Fruit fly (Drosophila melanogaster) whole organism, embryonic: Measurements from ENCODE around the gene lmd.

Experiments used
- Aef1 ChIP-seq: fragments of 200-800 bp; sonication (Bioruptor generic); IDR thresholded peaks from 3 replicates; pipeline ENCODE4 v1.3.6; 2022; ENCODE audit warnings: missing biosample characterization, missing genetic modification characterization
- Blimp-1 ChIP-seq: fragments of 200-800 bp; sonication (Bioruptor generic); optimal IDR thresholded peaks from 3 replicates; lab custom pipeline; 2018; ENCODE audit warnings: missing biosample characterization, missing genetic modification characterization, mild to moderate bottlenecking, moderate library complexity, missing genetic modification reagents
- CG11456 ChIP-seq: fragments of 200-800 bp; sonication (Bioruptor generic); IDR thresholded peaks from 3 replicates; pipeline ENCODE4 v1.3.6; 2022; ENCODE audit warnings: missing biosample characterization, missing genetic modification characterization
- CG11504 ChIP-seq: fragments of 200-800 bp; sonication (Bioruptor generic); optimal IDR thresholded peaks from 3 replicates; lab custom pipeline; 2019; ENCODE audit warnings: missing biosample characterization, mild to moderate bottlenecking, missing genetic modification characterization, moderate library complexity
- CG12219 ChIP-seq: fragments of 200-800 bp; sonication (Bioruptor generic); optimal IDR thresholded peaks from 3 replicates; lab custom pipeline; 2018; ENCODE audit warnings: missing biosample characterization, mild to moderate bottlenecking, missing genetic modification characterization
- CG15073 ChIP-seq: fragments of 200-800 bp; sonication (Bioruptor generic); optimal IDR thresholded peaks from 2 replicates; lab custom pipeline; 2016; ENCODE audit warnings: missing biosample characterization, missing genetic modification characterization
- CG15601 ChIP-seq: fragments of 200-800 bp; sonication (Bioruptor generic); optimal IDR thresholded peaks from 3 replicates; lab custom pipeline; 2019; ENCODE audit warnings: missing biosample characterization, mild to moderate bottlenecking, missing genetic modification characterization, moderate library complexity
- CG17359 ChIP-seq: fragments of 200-800 bp; sonication (Bioruptor generic); optimal IDR thresholded peaks from 3 replicates; lab custom pipeline; 2018; ENCODE audit warnings: missing biosample characterization, mild to moderate bottlenecking, missing genetic modification characterization, moderate library complexity
- CG18011 ChIP-seq: fragments of 200-800 bp; sonication (Bioruptor generic); optimal IDR thresholded peaks from 2 replicates; lab custom pipeline; 2017; ENCODE audit warnings: missing biosample characterization, missing genetic modification characterization, mild to moderate bottlenecking, moderate library complexity, missing genotype
- CG2202 ChIP-seq: fragments of 200-800 bp; sonication (Bioruptor generic); optimal IDR thresholded peaks from 2 replicates; lab custom pipeline; 2018; ENCODE audit warnings: missing biosample characterization, mild to moderate bottlenecking, missing genetic modification characterization
- CG31388 ChIP-seq: fragments of 200-800 bp; sonication (Bioruptor generic); optimal IDR thresholded peaks from 2 replicates; lab custom pipeline; 2016; ENCODE audit warnings: missing biosample characterization, missing genetic modification characterization
- CG3163 ChIP-seq: fragments of 200-800 bp; sonication (Bioruptor generic); optimal IDR thresholded peaks from 3 replicates; lab custom pipeline; 2016; ENCODE audit warnings: missing biosample characterization, missing genetic modification characterization
- CG32772 ChIP-seq: fragments of 200-800 bp; sonication (Bioruptor generic); IDR thresholded peaks from 2 replicates; pipeline ENCODE4 v1.3.6; 2022; ENCODE audit warnings: missing biosample characterization, missing genetic modification characterization
- CG3407 ChIP-seq: fragments of 200-800 bp; sonication (Bioruptor generic); optimal IDR thresholded peaks from 2 replicates; lab custom pipeline; 2018; ENCODE audit warnings: missing biosample characterization, mild to moderate bottlenecking, missing genetic modification characterization
- CG34376 ChIP-seq: fragments of 200-800 bp; sonication (Bioruptor generic); optimal IDR thresholded peaks from 2 replicates; lab custom pipeline; 2018; ENCODE audit warnings: missing biosample characterization, mild to moderate bottlenecking, missing genetic modification characterization
- CG34422 ChIP-seq: fragments of 200-800 bp; sonication (Bioruptor generic); IDR thresholded peaks from 3 replicates; pipeline ENCODE4 v1.3.6; 2022; ENCODE audit warnings: missing biosample characterization, missing genetic modification characterization
- CG7271 ChIP-seq: fragments of 200-800 bp; sonication (Bioruptor generic); optimal IDR thresholded peaks from 2 replicates; lab custom pipeline; 2018; ENCODE audit warnings: missing biosample characterization, mild to moderate bottlenecking, missing genetic modification characterization, moderate library complexity
- CG8478 ChIP-seq: fragments of >200 bp; optimal IDR thresholded peaks from 2 replicates; lab custom pipeline; 2018
- D ChIP-seq, 2 experiments: fragments of 200-800 bp in 1 of 2; fragments of >200 bp in 1 of 2; sonication (Bioruptor generic) in 1 of 2; optimal IDR thresholded peaks; 2 replicates in 1 of 2; 3 replicates in 1 of 2; lab custom pipeline; 2017; ENCODE audit warnings: mild to moderate bottlenecking in 1 of 2, missing biosample characterization in 1 of 2, missing genetic modification characterization in 1 of 2, missing genetic modification reagents in 1 of 2
- D19A ChIP-seq: fragments of 200-800 bp; optimal IDR thresholded peaks from 3 replicates; lab custom pipeline; 2019; ENCODE audit warnings: missing biosample characterization, mild to moderate bottlenecking, missing genetic modification characterization, moderate library complexity
- Dip2 ChIP-seq: fragments of 200-800 bp; sonication (Bioruptor generic); IDR thresholded peaks from 2 replicates; pipeline ENCODE4 v1.3.6; 2022; ENCODE audit warnings: missing biosample characterization, missing genetic modification characterization
- Dip3 ChIP-seq: fragments of 200-800 bp; sonication (Bioruptor generic); optimal IDR thresholded peaks from 3 replicates; lab custom pipeline; 2016; ENCODE audit warnings: missing biosample characterization, missing genetic modification characterization
- Ets97D ChIP-seq: fragments of 200-800 bp; sonication (Bioruptor generic); optimal IDR thresholded peaks from 3 replicates; lab custom pipeline; 2016; ENCODE audit warnings: missing biosample characterization, missing genetic modification characterization
- H2.0 ChIP-seq: fragments of 200-800 bp; sonication (Bioruptor generic); IDR thresholded peaks from 2 replicates; pipeline ENCODE4 v1.3.6; 2022; ENCODE audit warnings: missing biosample characterization, missing genetic modification characterization
- HLHmδ ChIP-seq: fragments of 200-800 bp; sonication (Bioruptor generic); optimal IDR thresholded peaks from 2 replicates; lab custom pipeline; 2018; ENCODE audit warnings: missing biosample characterization, mild to moderate bottlenecking, missing genetic modification characterization, moderate library complexity
- Lpt ChIP-seq: fragments of >200 bp; optimal IDR thresholded peaks from 2 replicates; lab custom pipeline; 2018; ENCODE audit warnings: missing biosample characterization, missing genetic modification characterization
- Rx ChIP-seq: fragments of 200-800 bp; sonication (Bioruptor generic); IDR thresholded peaks from 2 replicates; pipeline ENCODE4 v1.3.6; 2022; ENCODE audit warnings: missing biosample characterization, missing genetic modification characterization
- amos ChIP-seq: fragments of 200-800 bp; sonication (Bioruptor generic); IDR thresholded peaks from 2 replicates; pipeline ENCODE4 v1.3.6; 2022; ENCODE audit warnings: missing biosample characterization, missing genetic modification characterization; ENCODE audit not compliant: partially characterized antibody
- bigmax ChIP-seq: fragments of 200-800 bp; sonication (Bioruptor generic); optimal IDR thresholded peaks from 2 replicates; lab custom pipeline; 2018; ENCODE audit warnings: missing biosample characterization, mild to moderate bottlenecking, missing genetic modification characterization
- bowl ChIP-seq: fragments of 200-800 bp; sonication (Bioruptor generic); IDR thresholded peaks from 2 replicates; pipeline ENCODE4 v1.3.6; 2022; ENCODE audit warnings: missing biosample characterization, missing genetic modification characterization
- bsh ChIP-seq, 2 experiments: fragments of 200-800 bp; sonication (Bioruptor generic); optimal IDR thresholded peaks; 2 replicates each; lab custom pipeline; 2017 to 2018; ENCODE audit warnings: mild to moderate bottlenecking in 2 of 2, missing biosample characterization in 2 of 2, missing genetic modification characterization in 2 of 2, moderate library complexity in 1 of 2
- cas ChIP-seq: fragments of 200-800 bp; sonication (Bioruptor generic); IDR thresholded peaks from 2 replicates; pipeline ENCODE4 v1.3.6; 2022; ENCODE audit warnings: missing biosample characterization, missing genetic modification characterization
- caup ChIP-seq: fragments of 200-800 bp; sonication (Bioruptor generic); optimal IDR thresholded peaks from 3 replicates; lab custom pipeline; 2017; ENCODE audit warnings: missing biosample characterization, mild to moderate bottlenecking, missing genetic modification characterization, moderate library complexity; ENCODE audit not compliant: severe bottlenecking
- chn ChIP-seq: fragments of 200-800 bp; sonication (Bioruptor generic); optimal IDR thresholded peaks from 2 replicates; lab custom pipeline; 2016; ENCODE audit warnings: missing biosample characterization, missing genetic modification characterization
- cwo ChIP-seq: fragments of 200-800 bp; sonication (Bioruptor generic); optimal IDR thresholded peaks from 3 replicates; lab custom pipeline; 2017; ENCODE audit warnings: missing biosample characterization, missing genetic modification characterization, mild to moderate bottlenecking, moderate library complexity, missing genetic modification reagents
- dan ChIP-seq: fragments of 200-800 bp; sonication (Bioruptor generic); IDR thresholded peaks from 2 replicates; pipeline ENCODE4 v1.3.6; 2022; ENCODE audit warnings: missing biosample characterization, missing genetic modification characterization
- eve ChIP-seq, 2 experiments: fragments of >200 bp; optimal IDR thresholded peaks; 2 replicates each; lab custom pipeline; 2017; ENCODE audit warnings: missing biosample characterization in 2 of 2, missing genetic modification characterization in 2 of 2
- gem ChIP-seq: fragments of 200-800 bp; sonication (Bioruptor generic); optimal IDR thresholded peaks from 2 replicates; lab custom pipeline; 2019; ENCODE audit warnings: missing biosample characterization, mild to moderate bottlenecking, missing genetic modification characterization, moderate library complexity
- gsb-n ChIP-seq: fragments of 200-800 bp; sonication (Bioruptor generic); optimal IDR thresholded peaks from 3 replicates; lab custom pipeline; 2018; ENCODE audit warnings: missing biosample characterization, mild to moderate bottlenecking, missing genetic modification characterization
- insv ChIP-seq, 2 experiments: fragments of 200-800 bp; sonication (Bioruptor generic); optimal IDR thresholded peaks; 3 replicates each; lab custom pipeline; 2016 to 2018; ENCODE audit warnings: missing biosample characterization in 2 of 2, missing genetic modification characterization in 2 of 2
- kni ChIP-seq: fragments of 200-800 bp; sonication (Bioruptor generic); optimal IDR thresholded peaks from 3 replicates; lab custom pipeline; 2017; ENCODE audit warnings: mild to moderate bottlenecking, missing biosample characterization, missing genetic modification reagents, missing genetic modification characterization
- org-1 ChIP-seq: fragments of 200-800 bp; sonication (Bioruptor generic); optimal IDR thresholded peaks from 2 replicates; lab custom pipeline; 2017; ENCODE audit warnings: missing biosample characterization, missing genetic modification characterization
- row ChIP-seq: fragments of 200-800 bp; sonication (Bioruptor generic); IDR thresholded peaks from 3 replicates; pipeline ENCODE4 v1.3.6; 2022; ENCODE audit warnings: missing biosample characterization, missing genetic modification characterization
- salm ChIP-seq: fragments of 200-800 bp; sonication (Bioruptor generic); optimal IDR thresholded peaks from 2 replicates; lab custom pipeline; 2018; ENCODE audit warnings: missing biosample characterization, mild to moderate bottlenecking, missing genetic modification characterization
- sens ChIP-seq: fragments of 200-800 bp; sonication (Bioruptor generic); peaks from one replicate; lab custom pipeline; 2016; ENCODE audit warnings: missing biosample characterization, missing genetic modification characterization
- sima ChIP-seq: fragments of 200-800 bp; sonication (Bioruptor generic); optimal IDR thresholded peaks from 2 replicates; lab custom pipeline; 2016; ENCODE audit warnings: missing biosample characterization, missing genetic modification characterization
- stwl ChIP-seq: fragments of 200-800 bp; sonication (Bioruptor generic); optimal IDR thresholded peaks from 3 replicates; lab custom pipeline; 2018; ENCODE audit warnings: missing biosample characterization, mild to moderate bottlenecking, missing genetic modification characterization, moderate library complexity
- tx ChIP-seq: fragments of 200-800 bp; sonication (Bioruptor generic); optimal IDR thresholded peaks from 2 replicates; lab custom pipeline; 2016; ENCODE audit warnings: missing biosample characterization, missing genetic modification characterization
- vfl ChIP-seq: fragments of 200-800 bp; sonication (Bioruptor generic); optimal IDR thresholded peaks from 2 replicates; lab custom pipeline; 2016; ENCODE audit warnings: missing biosample characterization, missing genetic modification characterization
- vnd ChIP-seq: fragments of 200-800 bp; sonication (Bioruptor generic); IDR thresholded peaks from 3 replicates; pipeline ENCODE4 v1.3.6; 2022; ENCODE audit warnings: missing biosample characterization, missing genetic modification characterization; ENCODE audit not compliant: partially characterized antibody
- z ChIP-seq: fragments of 200-800 bp; sonication (Bioruptor generic); IDR thresholded peaks from 3 replicates; pipeline ENCODE4 v1.3.6; 2022; ENCODE audit warnings: missing biosample characterization, missing genetic modification characterization

Gene lmd

DNA sequence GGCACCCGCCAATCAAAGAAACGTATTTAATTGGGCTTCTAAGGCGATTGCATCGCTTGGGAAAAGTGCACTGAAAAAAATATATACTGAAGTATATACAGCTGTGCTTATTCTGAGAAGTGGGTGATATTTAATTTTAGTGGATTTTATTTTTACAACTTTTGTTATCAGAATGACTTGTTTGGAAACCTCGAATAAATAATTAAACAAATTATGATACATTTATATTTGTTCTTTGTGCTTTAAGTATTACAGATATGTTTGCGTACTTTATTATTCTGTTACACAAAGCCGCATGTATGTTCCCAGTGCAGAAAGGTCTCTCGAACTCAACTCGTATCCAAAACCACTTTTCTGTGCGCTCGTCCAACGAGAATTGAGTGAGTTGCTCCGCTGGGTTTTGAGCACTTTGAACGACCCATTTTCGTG, 22.2 kb upstream of the lmd start (continued):
- TF ChIP-seq sens (GFP tag; lab: Kevin White, UChicago) (peak; percentile 91), tx (peak; percentile 31), chn (peak; percentile 31), eve (GFP tag; optimal IDR thresholded peaks at IDR 0.05; lab: Kevin White, UChicago) (no peak), stwl (no peak), CG17359 (tag; lab: Kevin White, UChicago) (peak; percentile 81), CG34422 (GFP tag; lab: Robert Waterston, UW) (peak; percentile 58; the same call in 2 of the 3 replicates), vfl (GFP tag; lab: Kevin White, UChicago) (no peak), Aef1 (GFP tag; lab: Robert Waterston, UW) (peak; percentile 61; the same call in 1 of the 3 replicates), D19A (peak; percentile 70), bsh (GFP tag; optimal IDR thresholded peaks at IDR 0.05; lab: Kevin White, UChicago) (peak; percentile 68 to 81), CG2202 (tag; lab: Kevin White, UChicago) (peak; percentile 34), CG15601 (peak; percentile 76), salm (tag; lab: Kevin White, UChicago) (peak; percentile 30), Blimp-1 (GFP tag; lab: Kevin White, UChicago) (peak; percentile 80), HLHmδ (GFP tag; lab: Kevin White, UChicago) (no peak), H2.0 (GFP tag; lab: Robert Waterston, UW) (peak; percentile 52; the same call in 1 of the 2 replicates), sima (GFP tag; lab: Kevin White, UChicago) (no peak), CG15073 (no peak), D (optimal IDR thresholded peaks at IDR 0.05; lab: Kevin White, UChicago) (no peak), D (GFP tag; optimal IDR thresholded peaks at IDR 0.05; lab: Kevin White, UChicago) (peak; percentile 74), CG11504 (tag; lab: Kevin White, UChicago) (peak; percentile 89), CG3407 (GFP tag; lab: Kevin White, UChicago) (peak; percentile 31), CG18011 (GFP tag; lab: Kevin White, UChicago) (no peak), cas (GFP tag; lab: Robert Waterston, UW) (no peak), vnd (no peak), kni (GFP tag; lab: Kevin White, UChicago) (peak; percentile 46), Dip3 (GFP tag; lab: Kevin White, UChicago) (no peak), CG34376 (GFP tag; lab: Kevin White, UChicago) (peak; percentile 34), CG32772 (GFP tag; lab: Robert Waterston, UW) (peak; percentile 58), row (peak; percentile 89), gem (tag; lab: Kevin White, UChicago) (peak; percentile 90), CG12219 (peak; percentile 58), CG7271 (no peak), bigmax (GFP tag; lab: Kevin White, UChicago) (no peak), CG31388 (peak; percentile 4), caup (GFP tag; lab: Kevin White, UChicago) (peak; percentile 50), Lpt (no peak), org-1 (peak; percentile 63), dan (GFP tag; lab: Robert Waterston, UW) (no peak), gsb-n (tag; lab: Kevin White, UChicago) (peak; percentile 42), CG11456 (GFP tag; lab: Robert Waterston, UW) (no peak), Dip2 (no peak), cwo (GFP tag; lab: Kevin White, UChicago) (peak; percentile 56), Rx (GFP tag; lab: Robert Waterston, UW) (no peak), CG8478 (no peak), amos (GFP tag; lab: Robert Waterston, UW) (no peak; the same call in 1 of the 2 replicates), z (GFP tag; lab: Robert Waterston, UW) (peak; percentile 90), insv (GFP tag; optimal IDR thresholded peaks at IDR 0.05; lab: Kevin White, UChicago) (no peak), Ets97D (peak; percentile 10), CG3163 (GFP tag; lab: Kevin White, UChicago) (no peak), bowl (GFP tag; lab: Robert Waterston, UW) (no peak)
